Fruit fly (Drosophila melanogaster) whole organism, embryonic: ENCODE data around the gene Ubi-p63E.

ENCODE experiments used
- Ada2b ChIP-seq: fragments of 200-800 bp; sonication (Bioruptor generic); IDR thresholded peaks from 2 replicates; pipeline ENCODE4 v1.3.6; 2022; ENCODE audit warnings: missing biosample characterization, missing genetic modification characterization
- Asciz ChIP-seq: fragments of 200-800 bp; sonication (Bioruptor generic); optimal IDR thresholded peaks from 2 replicates; lab custom pipeline; 2017; ENCODE audit warnings: missing biosample characterization, mild to moderate bottlenecking, missing genetic modification characterization, missing genetic modification reagents
- CG10321 ChIP-seq: fragments of 200-800 bp; sonication (Bioruptor generic); IDR thresholded peaks from 2 replicates; pipeline ENCODE4 v1.3.6; 2022; ENCODE audit warnings: missing biosample characterization, missing genetic modification characterization
- CG10366 ChIP-seq: fragments of 200-800 bp; sonication (Bioruptor generic); IDR thresholded peaks from 2 replicates; pipeline ENCODE4 v1.3.6; 2022; ENCODE audit warnings: missing biosample characterization, missing genetic modification characterization
- CG10543 ChIP-seq: fragments of 200-800 bp; sonication (Bioruptor generic); optimal IDR thresholded peaks from 3 replicates; lab custom pipeline; 2017; ENCODE audit warnings: missing biosample characterization, mild to moderate bottlenecking, missing genetic modification characterization, moderate library complexity
- CG14441 ChIP-seq: fragments of 200-800 bp; sonication (Bioruptor generic); IDR thresholded peaks from 2 replicates; pipeline ENCODE4 v1.3.6; 2022; ENCODE audit warnings: missing biosample characterization, missing genetic modification characterization
- CG15479 ChIP-seq: fragments of 200-800 bp; sonication (Bioruptor generic); optimal IDR thresholded peaks from 3 replicates; lab custom pipeline; 2019; ENCODE audit warnings: missing biosample characterization, mild to moderate bottlenecking, missing genetic modification characterization, moderate library complexity
- CG17359 ChIP-seq: fragments of 200-800 bp; sonication (Bioruptor generic); optimal IDR thresholded peaks from 3 replicates; lab custom pipeline; 2018; ENCODE audit warnings: missing biosample characterization, mild to moderate bottlenecking, missing genetic modification characterization, moderate library complexity
- CG17612 ChIP-seq: fragments of 200-800 bp; sonication (Bioruptor generic); IDR thresholded peaks from 2 replicates; pipeline ENCODE4 v1.3.6; 2022; ENCODE audit warnings: missing biosample characterization, missing genetic modification characterization
- CG17829 ChIP-seq: fragments of 200-800 bp; optimal IDR thresholded peaks from 2 replicates; lab custom pipeline; 2019; ENCODE audit warnings: missing biosample characterization, mild to moderate bottlenecking, missing genetic modification characterization, moderate library complexity
- CG18262 ChIP-seq: fragments of 200-800 bp; optimal IDR thresholded peaks from 3 replicates; lab custom pipeline; 2019; ENCODE audit warnings: missing biosample characterization, mild to moderate bottlenecking, missing genetic modification characterization, moderate library complexity
- CG18476 ChIP-seq: fragments of 200-800 bp; sonication (Bioruptor generic); optimal IDR thresholded peaks from 2 replicates; lab custom pipeline; 2016; ENCODE audit warnings: missing biosample characterization, mild to moderate bottlenecking, missing genetic modification characterization
- CG33557 ChIP-seq: fragments of 200-800 bp; sonication (Bioruptor generic); optimal IDR thresholded peaks from 2 replicates; lab custom pipeline; 2019; ENCODE audit warnings: missing biosample characterization, mild to moderate bottlenecking, missing genetic modification characterization, moderate library complexity
- CG3407 ChIP-seq: fragments of 200-800 bp; sonication (Bioruptor generic); optimal IDR thresholded peaks from 2 replicates; lab custom pipeline; 2018; ENCODE audit warnings: missing biosample characterization, mild to moderate bottlenecking, missing genetic modification characterization
- CG4424 ChIP-seq: fragments of 200-800 bp; sonication (Bioruptor generic); optimal IDR thresholded peaks from 3 replicates; lab custom pipeline; 2016; ENCODE audit warnings: missing biosample characterization, missing genetic modification characterization
- CG4707 ChIP-seq: fragments of 200-800 bp; sonication (Bioruptor generic); optimal IDR thresholded peaks from 2 replicates; lab custom pipeline; 2018; ENCODE audit warnings: missing biosample characterization, mild to moderate bottlenecking, missing genetic modification characterization, moderate library complexity
- CG7963 ChIP-seq: fragments of 200-800 bp; sonication (Bioruptor generic); IDR thresholded peaks from 3 replicates; pipeline ENCODE4 v1.3.6; 2022; ENCODE audit warnings: missing biosample characterization, missing genetic modification characterization; ENCODE audit not compliant: partially characterized antibody
- Camta ChIP-seq: fragments of 200-800 bp; sonication (Bioruptor generic); optimal IDR thresholded peaks from 2 replicates; lab custom pipeline; 2016; ENCODE audit warnings: missing biosample characterization, missing genetic modification characterization
- Chrac-16 ChIP-seq: fragments of 200-800 bp; sonication (Bioruptor generic); optimal IDR thresholded peaks from 3 replicates; lab custom pipeline; 2016; ENCODE audit warnings: missing biosample characterization, missing genetic modification characterization
- D19A ChIP-seq: fragments of 200-800 bp; optimal IDR thresholded peaks from 3 replicates; lab custom pipeline; 2019; ENCODE audit warnings: missing biosample characterization, mild to moderate bottlenecking, missing genetic modification characterization, moderate library complexity
- Dek ChIP-seq: fragments of 200-800 bp; sonication (Bioruptor generic); optimal IDR thresholded peaks from 3 replicates; lab custom pipeline; 2019; ENCODE audit warnings: missing biosample characterization, mild to moderate bottlenecking, missing genetic modification characterization, moderate library complexity
- Fer2 ChIP-seq: fragments of 200-800 bp; sonication (Bioruptor generic); optimal IDR thresholded peaks from 2 replicates; lab custom pipeline; 2018; ENCODE audit warnings: missing biosample characterization, mild to moderate bottlenecking, missing genetic modification characterization, moderate library complexity
- Gug ChIP-seq: fragments of 200-800 bp; sonication (Bioruptor generic); IDR thresholded peaks from 4 replicates; pipeline ENCODE4 v1.3.6; 2022; ENCODE audit warnings: missing biosample characterization, missing genetic modification characterization
- Hsf ChIP-seq: fragments of 200-800 bp; sonication (Bioruptor generic); optimal IDR thresholded peaks from 3 replicates; lab custom pipeline; 2016; ENCODE audit warnings: missing biosample characterization, missing genetic modification characterization
- Max ChIP-seq: fragments of 200-800 bp; sonication (Bioruptor generic); optimal IDR thresholded peaks from 2 replicates; lab custom pipeline; 2016; ENCODE audit warnings: missing biosample characterization, mild to moderate bottlenecking, missing genetic modification characterization
- NFAT ChIP-seq: fragments of 200-800 bp; sonication (Bioruptor generic); IDR thresholded peaks from 2 replicates; pipeline ENCODE4 v1.3.6; 2022; ENCODE audit warnings: missing biosample characterization, missing genetic modification characterization
- Poxn ChIP-seq: fragments of 200-800 bp; sonication (Bioruptor generic); IDR thresholded peaks from 2 replicates; pipeline ENCODE4 v1.3.6; 2022; ENCODE audit warnings: missing biosample characterization, missing genetic modification characterization
- Xbp1 ChIP-seq: fragments of 200-800 bp; sonication (Bioruptor generic); optimal IDR thresholded peaks from 3 replicates; lab custom pipeline; 2016; ENCODE audit warnings: missing biosample characterization, mild to moderate bottlenecking, missing genetic modification characterization
- al ChIP-seq: fragments of 200-800 bp; sonication (Bioruptor generic); IDR thresholded peaks from 2 replicates; pipeline ENCODE4 v1.3.6; 2022; ENCODE audit warnings: missing biosample characterization, missing genetic modification characterization
- ap ChIP-seq: fragments of 200-800 bp; sonication (Bioruptor generic); IDR thresholded peaks from 2 replicates; pipeline ENCODE4 v1.3.6; 2022; ENCODE audit warnings: missing biosample characterization, missing genetic modification characterization
- az2 ChIP-seq: fragments of 200-800 bp; sonication (Bioruptor generic); optimal IDR thresholded peaks from 3 replicates; lab custom pipeline; 2016; ENCODE audit warnings: missing biosample characterization, missing genetic modification characterization
- bsh ChIP-seq, 2 experiments: fragments of 200-800 bp; sonication (Bioruptor generic); optimal IDR thresholded peaks; 2 replicates each; lab custom pipeline; 2017 to 2018; ENCODE audit warnings: mild to moderate bottlenecking in 2 of 2, missing biosample characterization in 2 of 2, missing genetic modification characterization in 2 of 2, moderate library complexity in 1 of 2
- danr ChIP-seq: fragments of 200-800 bp; sonication (Bioruptor generic); IDR thresholded peaks from 2 replicates; pipeline ENCODE4 v1.3.6; 2022; ENCODE audit warnings: missing biosample characterization, missing genetic modification characterization
- fd64A ChIP-seq: fragments of 200-800 bp; sonication (Bioruptor generic); optimal IDR thresholded peaks from 3 replicates; lab custom pipeline; 2018; ENCODE audit warnings: missing biosample characterization, mild to moderate bottlenecking, missing genetic modification characterization
- ftz-f1 ChIP-seq: fragments of 200-800 bp; sonication (Bioruptor generic); optimal IDR thresholded peaks from 2 replicates; lab custom pipeline; 2016; ENCODE audit warnings: missing biosample characterization, missing genetic modification characterization
- gce ChIP-seq: fragments of 200-800 bp; sonication (Bioruptor generic); IDR thresholded peaks from 3 replicates; pipeline ENCODE4 v1.3.6; 2022; ENCODE audit warnings: missing biosample characterization, missing genetic modification characterization
- gsb-n ChIP-seq: fragments of 200-800 bp; sonication (Bioruptor generic); optimal IDR thresholded peaks from 3 replicates; lab custom pipeline; 2018; ENCODE audit warnings: missing biosample characterization, mild to moderate bottlenecking, missing genetic modification characterization
- gt ChIP-seq: fragments of 200-800 bp; sonication (Bioruptor generic); IDR thresholded peaks from 2 replicates; pipeline ENCODE4 v1.3.6; 2022; ENCODE audit warnings: missing biosample characterization, missing genetic modification characterization
- kah ChIP-seq: fragments of 200-800 bp; sonication (Bioruptor generic); optimal IDR thresholded peaks from 2 replicates; lab custom pipeline; 2018; ENCODE audit warnings: missing biosample characterization, mild to moderate bottlenecking, missing genetic modification characterization
- prd ChIP-seq, 3 experiments: fragments of >200 bp in 2 of 3; fragments of 200-800 bp in 1 of 3; sonication (Bioruptor generic) in 1 of 3; optimal IDR thresholded peaks in 2 of 3; IDR thresholded peaks in 1 of 3; 2 replicates in 2 of 3; 3 replicates in 1 of 3; pipeline versions ENCODE4 v1.3.6 to Lab custom; 2017 to 2022; ENCODE audit warnings: missing biosample characterization in 1 of 3, missing genetic modification characterization in 1 of 3
- repo ChIP-seq: fragments of 200-800 bp; sonication (Bioruptor generic); optimal IDR thresholded peaks from 2 replicates; lab custom pipeline; 2016; ENCODE audit warnings: missing biosample characterization, missing genetic modification characterization
- run ChIP-seq: fragments of 200-800 bp; sonication (Bioruptor generic); optimal IDR thresholded peaks from 3 replicates; lab custom pipeline; 2018; ENCODE audit warnings: missing biosample characterization, mild to moderate bottlenecking, missing genetic modification characterization
- scrt ChIP-seq: fragments of 200-800 bp; sonication (Bioruptor generic); optimal IDR thresholded peaks from 2 replicates; lab custom pipeline; 2018; ENCODE audit warnings: missing biosample characterization, mild to moderate bottlenecking, missing genetic modification characterization, moderate library complexity
- sens-2 ChIP-seq: fragments of 200-800 bp; sonication (Bioruptor generic); IDR thresholded peaks from 2 replicates; pipeline ENCODE4 v1.3.6; 2022; ENCODE audit warnings: missing biosample characterization, missing genetic modification characterization
- sisA ChIP-seq: fragments of 200-800 bp; sonication (Bioruptor generic); IDR thresholded peaks from 2 replicates; pipeline ENCODE4 v1.3.6; 2022; ENCODE audit warnings: missing biosample characterization, missing genetic modification characterization
- stc ChIP-seq: fragments of 200-800 bp; sonication (Bioruptor generic); IDR thresholded peaks from 2 replicates; pipeline ENCODE4 v1.3.6; 2022; ENCODE audit warnings: missing biosample characterization, missing genetic modification characterization
- toy ChIP-seq: fragments of 200-800 bp; sonication (Bioruptor generic); IDR thresholded peaks from 2 replicates; pipeline ENCODE4 v1.3.6; 2022; ENCODE audit warnings: missing biosample characterization, missing genetic modification characterization
- z ChIP-seq: fragments of 200-800 bp; sonication (Bioruptor generic); IDR thresholded peaks from 3 replicates; pipeline ENCODE4 v1.3.6; 2022; ENCODE audit warnings: missing biosample characterization, missing genetic modification characterization
- zen2 ChIP-seq: fragments of 200-800 bp; sonication (Bioruptor generic); IDR thresholded peaks from 3 replicates; pipeline ENCODE4 v1.3.6; 2022; ENCODE audit warnings: missing biosample characterization, missing genetic modification characterization; ENCODE audit not compliant: partially characterized antibody

Gene Ubi-p63E

dm6 chr3L:3908838-3909810 is 6.1 kb upstream of the Ubi-p63E start (continued):
- TF ChIP-seq z, result no peak
- TF ChIP-seq CG3407 (GFP tag; lab: Kevin White, UChicago), result no peak
- no peak for TF ChIP-seq Camta (GFP tag; lab: Kevin White, UChicago)
- no peak for TF ChIP-seq sens-2 (GFP tag; lab: Robert Waterston, UW)
- TF ChIP-seq CG7963 (GFP tag; lab: Robert Waterston, UW), result peak; percentile 43; the same call in 1 of the 3 replicates
- no peak for TF ChIP-seq stc (GFP tag; lab: Robert Waterston, UW)
- no peak for TF ChIP-seq Asciz (GFP tag; lab: Kevin White, UChicago)
- TF ChIP-seq az2 (GFP tag; lab: Kevin White, UChicago), result no peak
- TF ChIP-seq Fer2 (tag; lab: Kevin White, UChicago), result no peak
- TF ChIP-seq ftz-f1 (GFP tag; lab: Kevin White, UChicago), result no peak
- TF ChIP-seq CG15479 (GFP tag; lab: Kevin White, UChicago), result no peak
- no peak for TF ChIP-seq scrt (GFP tag; lab: Kevin White, UChicago)
- TF ChIP-seq al (GFP tag; lab: Robert Waterston, UW), result no peak
- TF ChIP-seq kah (GFP tag; lab: Kevin White, UChicago), result no peak
- TF ChIP-seq gt (GFP tag; lab: Robert Waterston, UW), result no peak
- TF ChIP-seq zen2, result no peak
- no peak for TF ChIP-seq run (tag; lab: Kevin White, UChicago)
- TF ChIP-seq sisA, result no peak
- TF ChIP-seq Dek, result no peak
- TF ChIP-seq CG10321, result no peak
- TF ChIP-seq CG18476 (GFP tag; lab: Kevin White, UChicago), result no peak
- no peak for TF ChIP-seq gsb-n (tag; lab: Kevin White, UChicago)
- TF ChIP-seq CG4707 (GFP tag; lab: Kevin White, UChicago), result no peak
- TF ChIP-seq danr (GFP tag; lab: Robert Waterston, UW), result no peak
- no peak for TF ChIP-seq Hsf (GFP tag; lab: Kevin White, UChicago)
- no peak for TF ChIP-seq CG18262 (tag; lab: Kevin White, UChicago)
- TF ChIP-seq CG14441 (GFP tag; lab: Robert Waterston, UW), result no peak
- peak; percentile 14 for TF ChIP-seq Max
- no peak for TF ChIP-seq CG17359
- TF ChIP-seq fd64A (GFP tag; lab: Kevin White, UChicago), result no peak
- TF ChIP-seq CG10543 (GFP tag; lab: Kevin White, UChicago), result no peak
- no peak for TF ChIP-seq CG33557 (GFP tag; lab: Kevin White, UChicago)
- TF ChIP-seq Ada2b (GFP tag; lab: Robert Waterston, UW), result no peak
- no peak for TF ChIP-seq D19A (tag; lab: Kevin White, UChicago)
- TF ChIP-seq NFAT (GFP tag; lab: Robert Waterston, UW), result peak; percentile 12; the same call in 1 of the 2 replicates
- TF ChIP-seq Xbp1 (GFP tag; lab: Kevin White, UChicago), result no peak
- TF ChIP-seq toy (GFP tag; lab: Robert Waterston, UW), result no peak
- TF ChIP-seq CG17612 (GFP tag; lab: Robert Waterston, UW), result no peak
- TF ChIP-seq CG4424 (GFP tag; lab: Kevin White, UChicago), result no peak
- no peak for TF ChIP-seq gce (GFP tag; lab: Robert Waterston, UW)
- TF ChIP-seq Gug (GFP tag; lab: Robert Waterston, UW), result no peak
- no peak for TF ChIP-seq prd (optimal IDR thresholded peaks at IDR 0.05; lab: Kevin White, UChicago)
- no peak for TF ChIP-seq prd (GFP tag; IDR thresholded peaks at IDR 0.05; lab: Robert Waterston, UW)
- no peak for TF ChIP-seq bsh (GFP tag; optimal IDR thresholded peaks at IDR 0.05; lab: Kevin White, UChicago)
- no peak for TF ChIP-seq CG10366 (GFP tag; lab: Robert Waterston, UW)
- no peak for TF ChIP-seq ap (GFP tag; lab: Robert Waterston, UW)
- TF ChIP-seq Chrac-16 (GFP tag; lab: Kevin White, UChicago), result no peak
- TF ChIP-seq repo (GFP tag; lab: Kevin White, UChicago), result no peak
- TF ChIP-seq CG17829 (tag; lab: Kevin White, UChicago), result no peak
- no peak for TF ChIP-seq Poxn (GFP tag; lab: Robert Waterston, UW)
